Fruit fly (Drosophila melanogaster): ENCODE data around the gene tnc.
A peak's percentile ranks its signal among the peaks of the same experiment; 100 is the strongest.

tnc gene

dm6 chr3R:25033142-25033586, 49.0 kb downstream of the tnc start, which contains the start of gene Smg6 (continued):
- TF ChIP-seq stwl (tag; optimal IDR thresholded peaks at IDR 0.05) (peak; percentile 73), CG2199 (GFP tag; IDR thresholded peaks at IDR 0.05) (0 out of 3 replicates have a peak, but pooled peaks have one; percentile 34), CG30020 (tag; optimal IDR thresholded peaks at IDR 0.05) (no peak), Ets97D (GFP tag; optimal IDR thresholded peaks at IDR 0.05) (peak; percentile 28), CG3847 (GFP tag; IDR thresholded peaks at IDR 0.05) (peak; percentile 35; the same call in 1 of the 2 replicates), Bgb (GFP tag; IDR thresholded peaks at IDR 0.05; ENCODE audit: partially characterized antibody) (peak; percentile 20; the same call in 1 of the 2 replicates), Atf6 (GFP tag; IDR thresholded peaks at IDR 0.05) (no peak), Myb (GFP tag; optimal IDR thresholded peaks at IDR 0.05) (peak; percentile 59), pzg (GFP tag; optimal IDR thresholded peaks at IDR 0.05) (peak; percentile 90), CG6765 (GFP tag; optimal IDR thresholded peaks at IDR 0.05) (no peak), Stat92E (GFP tag; optimal IDR thresholded peaks at IDR 0.05) (peak in 1 of 3 experiments; percentile 59), Oaz (GFP tag; IDR thresholded peaks at IDR 0.05) (no peak), Blimp-1 (GFP tag; optimal IDR thresholded peaks at IDR 0.05) (no peak), gfzf (GFP tag; optimal IDR thresholded peaks at IDR 0.05) (peak; percentile 95), trem (tag; optimal IDR thresholded peaks at IDR 0.05) (peak; percentile 61), CG14710 (tag; optimal IDR thresholded peaks at IDR 0.05) (peak; percentile 49), CG17829 (tag; optimal IDR thresholded peaks at IDR 0.05) (peak; percentile 19), ci (GFP tag; IDR thresholded peaks at IDR 0.05) (0 out of 3 replicates have a peak, but pooled peaks have one; percentile 21), CG18011 (GFP tag; optimal IDR thresholded peaks at IDR 0.05) (no peak), amos (GFP tag; IDR thresholded peaks at IDR 0.05; ENCODE audit: partially characterized antibody) (peak; percentile 31; the same call in 1 of the 2 replicates), HmgD (GFP tag; optimal IDR thresholded peaks at IDR 0.05) (no peak), ssp (GFP tag; IDR thresholded peaks at IDR 0.05) (no peak), ato (GFP tag; IDR thresholded peaks at IDR 0.05; ENCODE audit: partially characterized antibody) (no peak), Pdp1 (GFP tag; optimal IDR thresholded peaks at IDR 0.05) (no peak), nom (GFP tag; optimal IDR thresholded peaks at IDR 0.05) (peak; percentile 37), MBD-R2 (GFP tag; IDR thresholded peaks at IDR 0.05) (0 out of 2 replicates have a peak, but pooled peaks have one; percentile 31), C15 (GFP tag; IDR thresholded peaks at IDR 0.05) (no peak), CG17186 (GFP tag; optimal IDR thresholded peaks at IDR 0.05) (peak; percentile 59), zfh2 (GFP tag; optimal IDR thresholded peaks at IDR 0.05) (no peak), B-H2 (GFP tag; optimal IDR thresholded peaks at IDR 0.05) (no peak), Dp (GFP tag; optimal IDR thresholded peaks at IDR 0.05) (peak; percentile 97), ERR (GFP tag; optimal IDR thresholded peaks at IDR 0.05) (no peak), D19A (tag; optimal IDR thresholded peaks at IDR 0.05) (no peak), hkb (optimal IDR thresholded peaks at IDR 0.05) (peak; percentile 6), hkb (GFP tag; IDR thresholded peaks at IDR 0.05) (no peak), MESR4 (GFP tag; optimal IDR thresholded peaks at IDR 0.05) (peak; percentile 99), E2f2 (GFP tag; IDR thresholded peaks at IDR 0.05) (peak; percentile 96), unc-4 (GFP tag; IDR thresholded peaks at IDR 0.05; ENCODE audit: partially characterized antibody) (0 out of 2 replicates have a peak, but pooled peaks have one; percentile 20), Med (GFP tag) (peak; percentile 70), CG8290 (GFP tag; optimal IDR thresholded peaks at IDR 0.05) (no peak), CG8290 (tag; optimal IDR thresholded peaks at IDR 0.05) (no peak), CG11085 (GFP tag; IDR thresholded peaks at IDR 0.05) (no peak), YL-1 (GFP tag; optimal IDR thresholded peaks at IDR 0.05) (peak; percentile 99), nmo (GFP tag; optimal IDR thresholded peaks at IDR 0.05) (no peak), CG4360 (GFP tag; IDR thresholded peaks at IDR 0.05) (peak; percentile 93), Sry-δ (GFP tag; optimal IDR thresholded peaks at IDR 0.05) (peak; percentile 45), CG15514 (GFP tag; optimal IDR thresholded peaks at IDR 0.05) (no peak), BEAF-32 (GFP tag; optimal IDR thresholded peaks at IDR 0.05) (peak; percentile 39), CG17385 (GFP tag; optimal IDR thresholded peaks at IDR 0.05) (no peak), Atf-2 (GFP tag; optimal IDR thresholded peaks at IDR 0.05) (no peak)
